Worm (Caenorhabditis elegans) whole organism, early embryonic: Measurements from ENCODE around the gene letm-1.

ENCODE experiments used
- B0310.2 ChIP-seq: sonication (generic microtip); optimal IDR thresholded peaks from 2 replicates; lab custom pipeline; 2016; ENCODE audit warnings: mild to moderate bottlenecking, missing genetic modification characterization, missing compliant biosample characterization
- F13C5.2 ChIP-seq: sonication (generic microtip); optimal IDR thresholded peaks from 2 replicates; lab custom pipeline; 2017; ENCODE audit warnings: mild to moderate bottlenecking, missing genetic modification characterization, inconsistent platforms, missing compliant biosample characterization
- aly-1 ChIP-seq: sonication (generic microtip); optimal IDR thresholded peaks from 2 replicates; lab custom pipeline; 2016; ENCODE audit warnings: missing genetic modification characterization, missing compliant biosample characterization
- ama-1 ChIP-seq: fragments of 150-350 bp; optimal IDR thresholded peaks from 2 replicates; lab custom pipeline; 2014
- ceh-13 ChIP-seq: fragments of 200-800 bp; sonication (Bioruptor generic); optimal IDR thresholded peaks from 2 replicates; lab custom pipeline; 2018; ENCODE audit warnings: mild to moderate bottlenecking, missing genetic modification characterization, missing compliant biosample characterization
- ceh-36 ChIP-seq: sonication (generic microtip); optimal IDR thresholded peaks from 2 replicates; lab custom pipeline; 2016; ENCODE audit warnings: missing genetic modification characterization, inconsistent platforms, missing compliant biosample characterization
- ets-7 ChIP-seq: sonication (generic microtip); optimal IDR thresholded peaks from 2 replicates; lab custom pipeline; 2016; ENCODE audit warnings: missing genotype, missing genetic modification characterization, missing compliant biosample characterization
- flt-1 ChIP-seq: fragments of 200-800 bp; sonication (Bioruptor generic); IDR thresholded peaks from 2 replicates; pipeline ENCODE4 v1.3.6; 2022; ENCODE audit warnings: missing genetic modification characterization, missing compliant biosample characterization
- hmbx-1 ChIP-seq: sonication (generic microtip); optimal IDR thresholded peaks from 2 replicates; lab custom pipeline; 2016; ENCODE audit warnings: mild to moderate bottlenecking, missing genetic modification characterization, missing compliant biosample characterization
- hmg-4 ChIP-seq: fragments of 200-800 bp; sonication (Bioruptor generic); optimal IDR thresholded peaks from 2 replicates; lab custom pipeline; 2018; ENCODE audit warnings: mild to moderate bottlenecking, missing genetic modification characterization, missing compliant biosample characterization
- hnd-1 ChIP-seq: sonication (generic microtip); optimal IDR thresholded peaks from 2 replicates; lab custom pipeline; 2016; ENCODE audit warnings: missing genetic modification characterization, missing compliant biosample characterization
- pes-1 ChIP-seq: fragments of 200-800 bp; sonication (Bioruptor generic); IDR thresholded peaks from 2 replicates; pipeline ENCODE4 v1.3.6; 2022; ENCODE audit warnings: missing genetic modification reagents, missing genetic modification characterization, missing compliant biosample characterization
- scrt-1 ChIP-seq: fragments of 200-800 bp; sonication (Bioruptor generic); IDR thresholded peaks from 2 replicates; pipeline ENCODE4 v1.3.6; 2022; ENCODE audit warnings: missing genetic modification characterization, missing compliant biosample characterization
- sea-1 ChIP-seq: fragments of 200-800 bp; sonication (Bioruptor generic); conservative IDR thresholded peaks from 2 replicates; pipeline ENCODE4 v1.3.6; 2022; ENCODE audit warnings: missing genetic modification characterization, missing compliant biosample characterization
- tbx-11 ChIP-seq: fragments of 200-800 bp; sonication (Bioruptor generic); IDR thresholded peaks from 2 replicates; pipeline ENCODE4 v1.3.6; 2022; ENCODE audit warnings: missing genetic modification characterization, missing compliant biosample characterization
- tbx-37 ChIP-seq: fragments of 200-800 bp; sonication (Bioruptor generic); conservative IDR thresholded peaks from 2 replicates; pipeline ENCODE4 v1.3.6; 2022; ENCODE audit warnings: missing genetic modification reagents, missing genetic modification characterization, missing compliant biosample characterization
- tra-4 ChIP-seq: sonication (generic microtip); optimal IDR thresholded peaks from 2 replicates; lab custom pipeline; 2017; ENCODE audit warnings: missing genetic modification characterization, missing compliant biosample characterization

letm-1 gene

DNA sequence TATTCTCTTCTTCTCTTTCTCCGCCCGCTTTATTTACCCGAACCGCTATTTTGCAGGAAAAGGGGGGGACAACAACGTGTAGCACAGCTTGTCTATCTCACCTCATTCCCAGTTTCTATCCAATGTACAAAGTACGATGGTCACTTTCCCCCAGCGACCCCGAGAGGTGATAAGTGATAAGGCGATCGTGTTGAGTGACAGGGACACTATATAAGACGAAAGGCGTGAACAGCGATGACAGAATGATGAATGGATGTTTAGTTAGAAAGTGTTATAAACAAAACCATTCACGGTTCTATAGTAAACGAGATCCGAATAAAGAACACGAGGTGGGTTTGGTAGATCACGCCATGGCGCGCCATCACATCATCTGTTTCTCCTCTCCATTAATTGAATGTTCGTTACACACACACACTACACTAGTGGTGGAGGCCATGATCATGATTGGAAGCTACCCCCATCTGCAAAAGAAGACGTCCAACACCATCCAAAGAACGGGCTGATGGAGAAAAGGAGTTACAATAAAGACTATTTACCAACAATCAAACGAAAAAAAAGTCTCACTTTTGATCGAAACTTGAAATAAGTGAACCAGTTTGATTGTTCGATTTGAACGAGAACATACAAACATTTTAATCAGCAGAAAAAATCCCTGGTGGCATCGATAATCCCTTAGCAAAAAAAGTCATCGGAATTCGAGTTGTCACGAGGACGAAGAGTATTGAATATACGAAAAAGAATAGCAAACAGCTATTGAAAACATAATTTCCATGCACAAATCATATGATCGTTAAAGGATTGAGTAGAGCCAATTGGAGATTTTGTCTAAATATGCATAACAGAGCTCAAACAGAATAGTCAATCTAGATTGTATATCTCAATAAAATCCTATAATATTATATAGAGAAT lies 4.5 kb upstream of the letm-1 start:
- TF ChIP-seq sea-1 (GFP tag; lab: Robert Waterston, UW): no peak
- TF ChIP-seq B0310.2: no peak
- TF ChIP-seq hmbx-1 (tag; lab: Kevin White, UChicago): no peak
- TF ChIP-seq hmg-4 (GFP tag; lab: Kevin White, UChicago): no peak
- no peak for TF ChIP-seq tra-4 (tag; lab: Kevin White, UChicago)
- TF ChIP-seq flt-1: no peak
- TF ChIP-seq tbx-11 (GFP tag; lab: Robert Waterston, UW): no peak
- no peak for TF ChIP-seq hnd-1 (tag; lab: Kevin White, UChicago)
- no peak for TF ChIP-seq scrt-1
- no peak for TF ChIP-seq ceh-36 (tag; lab: Kevin White, UChicago)
- no peak for TF ChIP-seq ceh-13
- TF ChIP-seq aly-1: no peak
- no peak for TF ChIP-seq F13C5.2 (tag; lab: Kevin White, UChicago)

DNA sequence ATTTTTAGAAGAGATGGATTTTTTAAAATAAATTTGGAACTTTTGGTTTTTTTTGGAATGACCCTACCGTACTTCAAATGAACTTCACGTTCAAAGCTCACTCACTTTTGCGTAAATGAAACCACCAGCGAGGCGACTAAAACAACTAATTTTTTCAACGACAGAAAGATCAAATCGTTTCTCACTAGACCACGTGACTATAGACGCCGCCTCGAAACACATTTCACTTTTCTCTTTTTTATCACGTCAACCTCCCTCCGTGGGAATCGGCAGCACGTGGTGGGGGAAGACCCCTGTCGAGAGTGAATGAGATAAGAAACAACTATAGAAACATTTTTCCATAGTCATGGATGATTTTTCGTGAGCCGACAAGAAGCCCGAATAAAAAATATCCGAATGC lies 3.8 kb upstream of the letm-1 start:
- TF ChIP-seq B0310.2 (no peak), tbx-37 (GFP tag; lab: Robert Waterston, UW) (no peak), sea-1 (GFP tag; lab: Robert Waterston, UW) (no peak)

DNA sequence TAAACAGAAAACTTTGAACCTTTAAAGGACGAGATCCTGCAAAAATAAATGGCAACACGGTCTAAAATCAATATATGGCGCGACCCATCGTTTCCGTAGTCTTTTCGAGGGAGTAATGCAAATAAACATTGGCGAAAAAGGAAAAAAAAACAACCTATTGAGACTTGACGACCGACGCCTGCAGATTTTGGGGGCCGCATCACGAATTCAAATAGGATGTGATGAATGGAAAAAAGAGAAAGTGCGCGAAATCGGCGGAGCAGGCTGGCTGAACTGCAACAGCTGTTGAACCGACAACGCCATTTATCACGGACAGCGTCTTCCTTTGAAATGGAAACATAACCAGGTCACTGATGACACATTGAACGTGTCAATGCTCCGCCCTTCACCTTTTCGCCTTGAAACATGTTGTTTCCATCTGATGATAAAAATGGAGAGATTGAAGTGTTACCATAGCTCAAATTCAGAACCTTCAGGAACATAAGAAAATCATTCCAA lies 3.2 kb upstream of the letm-1 start:
- no peak for TF ChIP-seq B0310.2

DNA sequence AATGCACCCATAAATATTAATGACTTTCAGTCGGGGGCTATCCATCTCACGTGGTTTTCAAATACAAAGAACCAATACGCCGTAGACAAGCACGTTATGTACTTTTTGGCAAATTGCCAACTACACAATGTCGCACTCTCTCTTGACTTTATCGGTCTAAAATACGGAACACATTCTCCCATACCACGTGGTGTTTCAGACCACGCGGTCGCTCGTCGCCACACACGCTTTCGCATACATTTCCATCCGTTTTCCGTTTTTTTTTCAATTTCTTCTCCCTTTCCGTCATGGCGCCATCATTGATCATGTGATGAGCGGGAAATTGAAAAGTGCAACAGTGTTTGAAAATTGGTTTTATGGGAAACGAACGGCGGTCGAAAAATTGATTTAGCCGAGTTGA lies 2.5 kb upstream of the letm-1 start:
- TF ChIP-seq tbx-37 (GFP tag; lab: Robert Waterston, UW) (no peak), pes-1 (GFP tag; lab: Robert Waterston, UW) (no peak), hmbx-1 (tag; lab: Kevin White, UChicago) (no peak), aly-1 (no peak), hmg-4 (GFP tag; lab: Kevin White, UChicago) (no peak), ceh-13 (no peak), hnd-1 (tag; lab: Kevin White, UChicago) (no peak), scrt-1 (no peak), flt-1 (no peak), ceh-36 (tag; lab: Kevin White, UChicago) (no peak), sea-1 (GFP tag; lab: Robert Waterston, UW) (no peak), F13C5.2 (tag; lab: Kevin White, UChicago) (no peak), ets-7 (tag; lab: Kevin White, UChicago) (no peak), ama-1 (no peak)

DNA sequence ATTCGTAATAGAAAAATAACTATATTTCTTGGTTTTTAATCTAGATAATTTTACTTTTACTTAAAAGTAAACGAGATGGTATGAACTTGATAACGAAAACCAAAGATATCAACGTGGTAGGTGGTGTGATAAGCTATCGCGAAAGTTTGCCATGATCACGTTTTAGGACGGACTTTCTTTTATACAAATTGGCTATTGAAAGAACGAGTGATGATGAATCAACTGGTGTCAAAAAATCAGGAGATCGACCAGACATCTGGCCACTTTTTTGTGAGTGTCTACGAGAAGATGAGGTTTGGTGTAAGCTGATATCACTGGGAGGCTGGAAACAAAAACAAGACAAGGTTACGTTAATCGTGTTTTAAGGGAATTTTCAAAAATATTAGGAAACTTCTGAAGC lies 1.8 kb upstream of the letm-1 start:
- TF ChIP-seq tbx-11 (GFP tag; lab: Robert Waterston, UW): no peak

DNA sequence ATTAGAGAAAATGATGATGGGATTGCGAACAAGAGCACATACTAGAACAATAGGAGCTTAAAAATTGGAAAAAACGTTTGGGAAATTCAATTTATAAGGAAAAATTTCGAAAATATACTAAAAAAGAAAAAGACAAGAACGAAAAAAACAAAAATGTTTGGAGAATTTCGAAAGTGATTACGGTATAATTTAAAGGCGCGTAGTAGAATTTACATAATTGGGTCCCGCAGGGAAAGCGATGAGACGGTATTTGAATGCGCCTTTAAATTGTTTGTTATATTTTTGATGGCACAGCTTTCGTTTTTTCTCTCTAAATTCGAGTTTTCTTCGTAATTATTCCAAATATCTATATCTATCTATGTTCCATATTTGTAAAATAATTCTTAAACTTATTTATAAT lies 942 bp upstream of the letm-1 start:
- TF ChIP-seq ets-7 (tag; lab: Kevin White, UChicago) (no peak), tra-4 (tag; lab: Kevin White, UChicago) (no peak), flt-1 (no peak), ceh-13 (no peak), sea-1 (GFP tag; lab: Robert Waterston, UW) (no peak), tbx-37 (GFP tag; lab: Robert Waterston, UW) (no peak), F13C5.2 (tag; lab: Kevin White, UChicago) (no peak), pes-1 (GFP tag; lab: Robert Waterston, UW) (no peak), hmbx-1 (tag; lab: Kevin White, UChicago) (no peak), ama-1 (no peak), B0310.2 (no peak), tbx-11 (GFP tag; lab: Robert Waterston, UW) (no peak), ceh-36 (tag; lab: Kevin White, UChicago) (no peak)

DNA sequence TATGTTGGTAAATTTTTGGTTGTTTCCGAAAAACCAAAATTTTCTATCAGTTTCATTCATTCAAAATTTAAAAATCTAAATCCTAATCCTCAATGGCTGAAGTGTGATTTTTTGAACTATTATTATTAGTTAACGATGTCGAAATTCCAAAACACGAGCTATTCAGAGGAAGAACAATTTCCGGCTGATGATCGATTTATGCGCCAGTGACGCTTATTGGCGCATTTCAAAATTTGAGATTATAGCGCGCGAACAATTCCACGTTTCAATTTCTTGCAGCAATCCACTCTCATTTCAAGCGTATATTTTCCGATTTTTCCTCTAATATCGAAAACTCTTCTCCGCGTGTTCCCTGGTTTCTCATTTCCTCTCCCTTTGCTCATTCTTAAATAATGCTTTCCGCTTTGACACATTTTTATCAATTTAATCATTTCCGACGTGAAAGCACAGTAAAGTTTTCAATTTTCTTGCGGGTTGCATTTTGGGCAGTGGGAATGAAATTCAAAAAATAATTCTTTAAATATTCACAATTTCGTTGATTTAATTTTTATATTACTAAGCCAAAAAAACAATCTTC lies 3.4 kb downstream of the letm-1 start:
- no peak for TF ChIP-seq flt-1

DNA sequence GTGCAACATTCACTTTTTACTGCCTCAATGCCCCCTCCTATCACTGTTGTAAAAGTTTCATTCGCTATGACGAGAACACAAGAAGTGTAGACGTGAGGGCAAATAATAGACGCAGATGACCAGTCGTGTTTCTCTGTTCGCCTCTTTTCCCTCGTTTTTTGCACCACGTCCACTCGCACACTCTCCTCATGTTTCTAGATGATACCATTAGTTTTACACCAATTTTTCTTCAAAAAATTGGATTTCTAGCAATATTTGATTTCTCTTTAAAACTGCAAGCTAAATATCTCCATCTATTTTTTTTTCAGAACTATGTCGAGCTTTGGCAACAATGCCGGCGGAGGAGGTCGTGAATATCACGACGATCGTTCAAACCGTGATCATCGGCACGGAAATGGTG lies 4.0 kb downstream of the letm-1 start, which contains the start of gene rde-12:
TSS of gene rde-12 (plus strand) at position 301 of the 400 bp plus-strand sequence.
- TF ChIP-seq tra-4 (tag; lab: Kevin White, UChicago): no peak
- no peak for TF ChIP-seq ama-1
- TF ChIP-seq B0310.2: no peak
- TF ChIP-seq scrt-1: no peak
- no peak for TF ChIP-seq ets-7 (tag; lab: Kevin White, UChicago)
- no peak for TF ChIP-seq sea-1 (GFP tag; lab: Robert Waterston, UW)
- no peak for TF ChIP-seq tbx-37 (GFP tag; lab: Robert Waterston, UW)
- no peak for TF ChIP-seq hmg-4 (GFP tag; lab: Kevin White, UChicago)

DNA sequence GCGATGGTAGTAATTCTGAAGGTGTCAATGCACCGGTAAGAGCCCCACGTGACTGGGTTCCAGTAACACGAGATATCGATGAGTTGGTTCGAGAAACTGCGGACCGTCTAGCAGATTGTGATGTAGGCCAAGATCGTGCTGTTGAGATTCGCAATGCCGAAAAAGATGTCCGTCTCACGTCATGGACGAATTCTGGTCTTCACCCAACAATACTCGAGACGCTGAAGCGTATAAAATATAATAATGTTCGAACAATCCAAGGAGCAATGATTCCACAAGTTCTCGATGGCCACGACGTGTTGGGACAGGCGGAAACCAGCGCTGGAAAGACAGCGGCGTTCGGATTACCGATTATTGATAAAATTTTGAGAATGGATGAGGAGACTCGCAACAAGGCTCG lies 5.4 kb downstream of the letm-1 start:
- TF ChIP-seq hmg-4 (GFP tag; lab: Kevin White, UChicago) (no peak), aly-1 (no peak), pes-1 (GFP tag; lab: Robert Waterston, UW) (no peak), ets-7 (tag; lab: Kevin White, UChicago) (no peak)
